Worm (Caenorhabditis elegans) whole organism, mixed stage, embryonic: ENCODE data around the gene oac-6.

Experiments used
- mls-2 ChIP-seq: sonication (generic microtip); optimal IDR thresholded peaks from 2 replicates; lab custom pipeline; 2016; ENCODE audit warnings: mild to moderate bottlenecking, missing genetic modification characterization, moderate library complexity, missing compliant biosample characterization
- pha-4 ChIP-seq: fragments of 150-350 bp; optimal IDR thresholded peaks from 2 replicates; lab custom pipeline; 2018; ENCODE audit warnings: missing biosample characterization, missing genetic modification reagents, missing genetic modification characterization
- sem-2 ChIP-seq: fragments of 200-800 bp; sonication (Bioruptor generic); optimal IDR thresholded peaks from 2 replicates; lab custom pipeline; 2018; ENCODE audit warnings: mild to moderate bottlenecking, missing genetic modification characterization, missing compliant biosample characterization
- zip-8 ChIP-seq: fragments of 150-350 bp; optimal IDR thresholded peaks from 2 replicates; lab custom pipeline; 2014; ENCODE audit warnings: missing biosample characterization, missing genetic modification characterization

DNA sequence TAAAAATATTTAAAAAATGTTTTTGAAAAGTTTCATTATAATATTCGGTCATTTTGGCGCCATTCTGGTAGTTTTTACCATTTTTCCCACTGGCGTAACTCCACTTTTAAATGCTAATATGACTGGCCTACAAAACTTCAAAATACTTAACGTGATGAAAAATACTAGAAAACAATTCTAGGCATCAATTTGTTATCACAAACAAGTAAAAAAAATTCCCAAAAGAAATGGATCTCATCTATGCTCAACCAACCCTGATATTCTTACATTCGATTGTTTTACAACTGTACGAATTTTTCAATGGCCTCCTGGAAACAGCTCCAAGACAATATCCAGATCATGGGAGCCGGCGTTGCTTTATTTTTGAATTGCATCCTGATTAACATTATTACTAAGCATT lies 12.5 kb downstream of the oac-6 start, which contains the start of gene str-214:
- TF ChIP-seq zip-8 (no peak), sem-2 (GFP tag; lab: Kevin White, UChicago) (no peak), mls-2 (tag; lab: Kevin White, UChicago) (no peak), pha-4 (tag; lab: Kevin White, UChicago) (no peak)
